Worm (Caenorhabditis elegans) whole organism, young adult: ENCODE measurements around the gene R10E11.6.

ENCODE experiments used
- lsl-1 ChIP-seq: fragments of 200-800 bp; sonication (Bioruptor generic); optimal IDR thresholded peaks from 2 replicates; lab custom pipeline; 2018; ENCODE audit warnings: mild to moderate bottlenecking, missing genetic modification characterization, moderate library complexity, missing compliant biosample characterization
- mel-28 ChIP-seq: sonication (generic microtip); optimal IDR thresholded peaks from 2 replicates; lab custom pipeline; 2016; ENCODE audit warnings: borderline replicate concordance, mild to moderate bottlenecking, missing genetic modification characterization, missing compliant biosample characterization
- nhr-80 ChIP-seq: sonication (generic microtip); optimal IDR thresholded peaks from 2 replicates; lab custom pipeline; 2016; ENCODE audit warnings: missing genetic modification characterization, missing compliant biosample characterization
- unc-130 ChIP-seq: sonication (generic microtip); optimal IDR thresholded peaks from 2 replicates; lab custom pipeline; 2016; ENCODE audit warnings: missing genetic modification reagents, missing genetic modification characterization, missing compliant biosample characterization

ce11 chrIII:9808179-9808578 is 25.4 kb downstream of the R10E11.6 start, which contains the start of gene gtap-2:
- TF ChIP-seq lsl-1 (GFP tag; lab: Kevin White, UChicago) (no peak), mel-28 (tag; lab: Kevin White, UChicago) (no peak), unc-130 (GFP tag; lab: Kevin White, UChicago) (no peak), nhr-80 (no peak)
